Worm (Caenorhabditis elegans) whole organism, mixed stage, embryonic: ENCODE measurements around the gene F40G9.12.
"Not testable (repeated sequence)": the region's sequence is repeated elsewhere in the genome, so short reads cannot be mapped to it uniquely, and the experiment has no call there.

Experiments
- M03D4.4 ChIP-seq: sonication (generic microtip); optimal IDR thresholded peaks from 2 replicates; lab custom pipeline; 2017; ENCODE audit warnings: mild to moderate bottlenecking, missing genetic modification characterization, missing compliant biosample characterization
- blmp-1 ChIP-seq: fragments of 150-350 bp; optimal IDR thresholded peaks from 2 replicates; lab custom pipeline; 2014; ENCODE audit warnings: missing biosample characterization, missing genetic modification characterization
- ceh-39 ChIP-seq: fragments of 150-350 bp; optimal IDR thresholded peaks from 2 replicates; lab custom pipeline; 2014; ENCODE audit warnings: missing biosample characterization, missing genetic modification characterization
- ceh-43 ChIP-seq: fragments of 200-800 bp; sonication (Bioruptor generic); optimal IDR thresholded peaks from 2 replicates; lab custom pipeline; 2018; ENCODE audit warnings: mild to moderate bottlenecking, missing genetic modification characterization, moderate library complexity, missing compliant biosample characterization
- ceh-83 ChIP-seq: fragments of 200-800 bp; sonication (Bioruptor generic); optimal IDR thresholded peaks from 2 replicates; lab custom pipeline; 2018; ENCODE audit warnings: mild to moderate bottlenecking, missing genetic modification characterization, missing compliant biosample characterization
- ces-1 ChIP-seq: fragments of 150-350 bp; optimal IDR thresholded peaks from 2 replicates; lab custom pipeline; 2014; ENCODE audit warnings: missing biosample characterization, missing genetic modification reagents, missing genetic modification characterization
- drap-1 ChIP-seq: fragments of 200-800 bp; sonication (Bioruptor generic); optimal IDR thresholded peaks from 3 replicates; lab custom pipeline; 2018; ENCODE audit warnings: mild to moderate bottlenecking, missing genetic modification characterization, missing compliant biosample characterization
- elt-1 ChIP-seq: sonication (generic microtip); optimal IDR thresholded peaks from 2 replicates; lab custom pipeline; 2017; ENCODE audit warnings: missing genetic modification characterization, mild to moderate bottlenecking, missing compliant biosample characterization, antibody characterized with exemption, moderate library complexity, borderline replicate concordance; ENCODE audit not compliant: insufficient read depth
- elt-3 ChIP-seq: fragments of 150-350 bp; optimal IDR thresholded peaks from 2 replicates; lab custom pipeline; 2014; ENCODE audit warnings: missing biosample characterization, missing genetic modification characterization
- flh-1 ChIP-seq: fragments of 200-800 bp; sonication (Bioruptor generic); optimal IDR thresholded peaks from 2 replicates; lab custom pipeline; 2018; ENCODE audit warnings: mild to moderate bottlenecking, missing genetic modification characterization, moderate library complexity, missing compliant biosample characterization
- ham-2 ChIP-seq: fragments of 200-800 bp; sonication (Bioruptor generic); optimal IDR thresholded peaks from 2 replicates; lab custom pipeline; 2018; ENCODE audit warnings: mild to moderate bottlenecking, missing genetic modification characterization, missing compliant biosample characterization
- lin-13 ChIP-seq: fragments of 150-350 bp; optimal IDR thresholded peaks from 2 replicates; lab custom pipeline; 2014; ENCODE audit warnings: missing biosample characterization, missing genetic modification characterization
- lin-32 ChIP-seq: fragments of 200-800 bp; sonication (Bioruptor generic); optimal IDR thresholded peaks from 2 replicates; lab custom pipeline; 2018; ENCODE audit warnings: mild to moderate bottlenecking, missing genetic modification characterization, missing compliant biosample characterization
- lsy-2 ChIP-seq: fragments of 150-350 bp; optimal IDR thresholded peaks from 2 replicates; lab custom pipeline; 2014; ENCODE audit warnings: missing biosample characterization, missing genetic modification characterization
- mab-5 ChIP-seq: fragments of 150-350 bp; optimal IDR thresholded peaks from 2 replicates; lab custom pipeline; 2014; ENCODE audit warnings: missing biosample characterization, missing genetic modification characterization
- mep-1 ChIP-seq: fragments of 150-350 bp; optimal IDR thresholded peaks from 2 replicates; lab custom pipeline; 2017; ENCODE audit warnings: missing biosample characterization, missing genetic modification reagents, missing genetic modification characterization, inconsistent platforms
- mls-2 ChIP-seq: sonication (generic microtip); optimal IDR thresholded peaks from 2 replicates; lab custom pipeline; 2016; ENCODE audit warnings: mild to moderate bottlenecking, missing genetic modification characterization, moderate library complexity, missing compliant biosample characterization
- nhr-12 ChIP-seq: fragments of 150-350 bp; optimal IDR thresholded peaks from 2 replicates; lab custom pipeline; 2014; ENCODE audit warnings: missing biosample characterization, missing genetic modification characterization
- nhr-2 ChIP-seq: fragments of 150-350 bp; optimal IDR thresholded peaks from 2 replicates; lab custom pipeline; 2014; ENCODE audit warnings: missing biosample characterization, missing genetic modification characterization
- nhr-237 ChIP-seq: fragments of 150-350 bp; optimal IDR thresholded peaks from 2 replicates; lab custom pipeline; 2014; ENCODE audit warnings: missing biosample characterization, missing genetic modification characterization
- nhr-28 ChIP-seq: fragments of 150-350 bp; optimal IDR thresholded peaks from 2 replicates; lab custom pipeline; 2014; ENCODE audit warnings: missing biosample characterization, missing genetic modification characterization
- nhr-76 ChIP-seq: sonication (generic microtip); optimal IDR thresholded peaks from 2 replicates; lab custom pipeline; 2017; ENCODE audit warnings: missing biosample characterization, missing genetic modification characterization
- pha-4 ChIP-seq: fragments of 150-350 bp; optimal IDR thresholded peaks from 2 replicates; lab custom pipeline; 2018; ENCODE audit warnings: missing biosample characterization, missing genetic modification reagents, missing genetic modification characterization
- sem-2 ChIP-seq: fragments of 200-800 bp; sonication (Bioruptor generic); optimal IDR thresholded peaks from 2 replicates; lab custom pipeline; 2018; ENCODE audit warnings: mild to moderate bottlenecking, missing genetic modification characterization, missing compliant biosample characterization
- snpc-4 ChIP-seq: fragments of 150-350 bp; optimal IDR thresholded peaks from 2 replicates; lab custom pipeline; 2014; ENCODE audit warnings: missing biosample characterization, missing genetic modification characterization
- sptf-1 ChIP-seq: sonication (generic microtip); optimal IDR thresholded peaks from 2 replicates; lab custom pipeline; 2017; ENCODE audit warnings: mild to moderate bottlenecking, missing genetic modification characterization, moderate library complexity, missing compliant biosample characterization
- tbx-8 ChIP-seq: fragments of 200-800 bp; sonication (Bioruptor generic); optimal IDR thresholded peaks from 2 replicates; lab custom pipeline; 2018; ENCODE audit warnings: mild to moderate bottlenecking, missing genetic modification characterization, moderate library complexity, missing compliant biosample characterization
- unc-120 ChIP-seq: sonication (generic microtip); optimal IDR thresholded peaks from 2 replicates; lab custom pipeline; 2017; ENCODE audit warnings: missing genetic modification characterization, missing compliant biosample characterization; ENCODE audit not compliant: poor library complexity, severe bottlenecking
- unc-39 ChIP-seq: fragments of 150-350 bp; optimal IDR thresholded peaks from 2 replicates; lab custom pipeline; 2014; ENCODE audit warnings: missing biosample characterization, missing genetic modification characterization
- unc-62 ChIP-seq: fragments of 150-350 bp; optimal IDR thresholded peaks from 2 replicates; lab custom pipeline; 2014; ENCODE audit warnings: missing biosample characterization, missing genetic modification reagents, missing genetic modification characterization
- zip-8 ChIP-seq: fragments of 150-350 bp; optimal IDR thresholded peaks from 2 replicates; lab custom pipeline; 2014; ENCODE audit warnings: missing biosample characterization, missing genetic modification characterization
- ztf-11 ChIP-seq: fragments of 150-350 bp; optimal IDR thresholded peaks from 2 replicates; lab custom pipeline; 2014; ENCODE audit warnings: missing biosample characterization, missing genetic modification characterization

F40G9.12 gene

ce11 chrIII:171617-172016 lies at the start of gene F40G9.12, which contains the start of gene F40G9.9:
TSS of gene F40G9.12 (plus strand) at chrIII:171847.
TSS of gene F40G9.9 (minus strand) at chrIII:171717.
- no peak for TF ChIP-seq zip-8 (tag; lab: Kevin White, UChicago)

DNA sequence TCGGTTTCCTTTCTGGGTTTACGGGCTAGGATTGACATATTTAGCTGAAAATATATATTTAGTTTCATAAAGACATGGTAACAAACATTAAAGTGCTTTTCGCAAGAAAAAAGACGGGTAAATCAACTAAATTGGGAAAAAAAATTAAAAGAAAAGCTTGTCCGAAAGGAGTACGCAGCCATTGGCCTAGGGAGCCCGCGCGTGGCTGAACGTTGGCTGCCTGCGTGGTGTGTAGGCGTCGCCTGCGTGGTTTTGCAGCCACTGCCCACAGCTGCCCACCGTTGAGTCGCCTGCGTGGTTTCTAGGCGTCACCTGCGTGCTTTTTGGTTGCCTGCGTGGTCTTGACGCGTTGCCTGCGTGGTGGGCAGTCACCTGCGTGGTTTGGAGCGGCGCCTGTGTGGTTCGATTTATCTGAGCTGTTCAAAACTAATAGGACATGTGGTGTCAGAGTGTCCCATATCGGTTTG lies 49.6 kb upstream of the F40G9.12 start, which contains the start of gene C29F9.12:
C29F9.12 (minus strand) TSS at position 51 of the 467 bp plus-strand sequence.
- TF ChIP-seq sptf-1 (tag; lab: Kevin White, UChicago); flh-1; drap-1 (GFP tag; lab: Kevin White, UChicago): not testable (repeated sequence)

DNA sequence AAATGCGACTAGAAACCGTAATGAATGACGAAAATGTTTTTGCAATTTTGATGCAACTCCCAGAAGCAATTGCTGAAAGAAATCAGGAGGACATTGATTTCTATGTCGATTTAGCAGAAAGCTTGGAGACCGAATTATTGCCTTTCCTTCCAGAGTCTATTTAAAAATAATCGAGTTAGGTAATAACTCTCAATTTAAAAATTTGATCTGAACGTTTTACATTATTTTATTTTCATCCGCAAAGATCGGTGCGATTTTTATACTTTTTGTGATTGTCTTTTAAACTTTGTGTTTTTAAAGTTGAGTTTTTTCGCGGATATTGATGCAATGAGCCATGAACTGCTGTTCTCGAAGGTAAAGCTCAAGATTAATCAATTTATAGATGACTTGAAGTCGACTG lies 47.2 kb upstream of the F40G9.12 start, which contains the start of gene pals-23:
pals-23 (plus strand) TSS at position 301 of the 400 bp plus-strand sequence.
- TF ChIP-seq lin-32 (no peak), ceh-83 (GFP tag; lab: Kevin White, UChicago) (no peak), unc-120 (tag; lab: Kevin White, UChicago) (no peak), nhr-237 (no peak), ztf-11 (tag; lab: Kevin White, UChicago) (no peak), nhr-76 (no peak), nhr-12 (tag; lab: Kevin White, UChicago) (no peak), blmp-1 (tag; lab: Kevin White, UChicago) (no peak), unc-62 (GFP tag; lab: Kevin White, UChicago) (no peak), flh-1 (no peak)

DNA sequence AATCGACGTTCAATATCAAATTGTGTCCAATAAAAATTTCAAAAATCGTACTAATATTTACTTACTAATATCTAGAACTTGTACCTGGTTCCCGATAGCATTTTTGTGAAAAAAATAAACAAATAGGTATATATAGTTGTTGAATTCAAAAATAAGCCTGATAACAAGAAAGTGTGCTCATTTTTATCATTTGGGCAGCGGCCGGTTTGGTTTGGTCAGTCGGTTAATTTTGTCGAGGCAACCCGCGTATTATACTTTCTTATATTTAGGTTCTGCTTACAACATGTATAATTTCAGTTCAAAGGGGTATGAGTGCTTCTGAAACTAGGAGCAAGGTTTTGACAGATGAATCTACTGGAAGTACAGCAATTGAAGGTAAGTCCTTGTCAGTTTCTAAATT lies 41.0 kb upstream of the F40G9.12 start, which contains the start of the genes nhr-280 and C29F9.2:
nhr-280 (minus strand) TSS at position 101 of the 400 bp plus-strand sequence.
C29F9.2 (plus strand) TSS at position 298 of the 400 bp plus-strand sequence.
- TF ChIP-seq blmp-1 (tag; lab: Kevin White, UChicago) (no peak), snpc-4 (no peak), mls-2 (tag; lab: Kevin White, UChicago) (no peak), unc-120 (tag; lab: Kevin White, UChicago) (no peak), tbx-8 (no peak), M03D4.4 (tag; lab: Kevin White, UChicago) (no peak), lsy-2 (tag; lab: Kevin White, UChicago) (no peak), ceh-83 (GFP tag; lab: Kevin White, UChicago) (no peak), sptf-1 (tag; lab: Kevin White, UChicago) (no peak), nhr-28 (tag; lab: Kevin White, UChicago) (no peak), ces-1 (GFP tag; lab: Kevin White, UChicago) (no peak), ceh-43 (no peak), zip-8 (tag; lab: Kevin White, UChicago) (no peak), mab-5 (tag; lab: Kevin White, UChicago) (no peak), ceh-39 (tag; lab: Kevin White, UChicago) (no peak), drap-1 (GFP tag; lab: Kevin White, UChicago) (no peak), flh-1 (no peak)

DNA sequence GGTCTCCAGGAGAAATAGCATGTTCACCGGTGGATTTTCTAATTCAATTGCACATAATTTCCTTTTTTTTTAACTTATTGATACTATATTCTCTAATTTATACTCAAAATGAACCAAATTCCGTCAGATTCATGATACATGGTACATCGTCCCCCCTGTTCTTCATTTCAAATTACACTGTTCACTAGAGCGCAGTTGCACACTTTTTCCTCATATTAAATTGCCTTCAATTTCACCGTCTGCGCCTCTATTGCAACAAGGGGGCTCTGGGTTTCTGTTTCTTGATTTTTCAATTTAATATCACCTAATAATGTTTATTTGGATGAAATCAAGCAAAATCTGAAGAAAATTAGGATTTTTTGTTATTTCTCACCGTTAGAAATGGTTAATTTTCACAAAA lies 40.0 kb upstream of the F40G9.12 start:
- TF ChIP-seq tbx-8 = no peak
- TF ChIP-seq ces-1 (GFP tag; lab: Kevin White, UChicago) = peak; percentile 96
- TF ChIP-seq ceh-83 (GFP tag; lab: Kevin White, UChicago) = no peak
- TF ChIP-seq mep-1 (tag; lab: Kevin White, UChicago) = peak; percentile 45
- TF ChIP-seq blmp-1 (tag; lab: Kevin White, UChicago) = no peak
- peak; percentile 11 for TF ChIP-seq nhr-237
- peak; percentile 52 for TF ChIP-seq pha-4 (tag; lab: Kevin White, UChicago)
- no peak for TF ChIP-seq nhr-12 (tag; lab: Kevin White, UChicago)
- TF ChIP-seq unc-62 (GFP tag; lab: Kevin White, UChicago) = no peak
- peak; percentile 3 for TF ChIP-seq unc-120 (tag; lab: Kevin White, UChicago)
- no peak for TF ChIP-seq ham-2 (GFP tag; lab: Kevin White, UChicago)
- no peak for TF ChIP-seq nhr-2 (tag; lab: Kevin White, UChicago)
- TF ChIP-seq lsy-2 (tag; lab: Kevin White, UChicago) = peak; percentile 34
- TF ChIP-seq mab-5 (tag; lab: Kevin White, UChicago) = peak; percentile 39
- TF ChIP-seq, all 35 proteins: peak for 7

DNA sequence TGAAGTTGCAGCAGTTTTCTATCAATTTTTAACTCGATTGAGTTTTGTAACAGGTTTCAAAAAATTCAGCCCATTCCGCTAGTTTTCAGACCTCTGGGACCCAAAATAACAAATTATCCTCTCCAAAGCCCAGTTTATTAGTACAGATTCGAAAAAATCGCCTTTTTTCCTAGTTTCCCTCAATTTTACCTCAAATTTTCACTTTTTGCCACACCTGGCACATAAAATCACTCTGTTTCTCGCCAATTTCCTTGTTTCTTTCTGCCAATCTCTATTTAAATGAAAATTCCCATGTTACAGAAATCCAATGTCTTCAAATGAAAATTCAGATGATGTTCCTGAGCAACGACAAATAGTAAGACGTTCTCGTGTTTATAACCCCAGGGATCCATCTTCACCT lies 39.5 kb upstream of the F40G9.12 start, which contains the start of gene pals-22:
pals-22 (plus strand) TSS at position 301 of the 400 bp plus-strand sequence.
- TF ChIP-seq unc-62 (GFP tag; lab: Kevin White, UChicago) (no peak), ces-1 (GFP tag; lab: Kevin White, UChicago) (no peak), pha-4 (tag; lab: Kevin White, UChicago) (no peak), nhr-76 (no peak), lin-13 (no peak), ham-2 (GFP tag; lab: Kevin White, UChicago) (no peak), nhr-12 (tag; lab: Kevin White, UChicago) (no peak), sem-2 (GFP tag; lab: Kevin White, UChicago) (no peak), ceh-39 (tag; lab: Kevin White, UChicago) (no peak), unc-120 (tag; lab: Kevin White, UChicago) (no peak), lin-32 (no peak), elt-3 (tag; lab: Kevin White, UChicago) (no peak), nhr-237 (no peak), elt-1 (tag; lab: Kevin White, UChicago) (no peak), unc-39 (no peak), snpc-4 (no peak), nhr-2 (tag; lab: Kevin White, UChicago) (no peak), mep-1 (tag; lab: Kevin White, UChicago) (no peak)
- TF ChIP-seq, all 35 proteins: peak for 0
